Fruit fly (Drosophila melanogaster) whole organism, wandering third instar larva: ENCODE data around the gene dgt2.

ENCODE experiments used
- Abd-B ChIP-seq: fragments of >200 bp; optimal IDR thresholded peaks from 2 replicates; lab custom pipeline; 2017; ENCODE audit warnings: missing biosample characterization, missing genetic modification characterization
- CG32264 ChIP-seq: fragments of 200-800 bp; sonication (Bioruptor generic); optimal IDR thresholded peaks from 2 replicates; lab custom pipeline; 2016; ENCODE audit warnings: missing biosample characterization, missing genetic modification characterization
- CG9705 ChIP-seq: fragments of 200-800 bp; sonication (Bioruptor generic); optimal IDR thresholded peaks from 2 replicates; lab custom pipeline; 2018; ENCODE audit warnings: missing biosample characterization, mild to moderate bottlenecking, missing genetic modification characterization
- CrebA ChIP-seq: fragments of 200-800 bp; sonication (Bioruptor generic); optimal IDR thresholded peaks from 2 replicates; lab custom pipeline; 2016; ENCODE audit warnings: missing biosample characterization, mild to moderate bottlenecking, missing genetic modification characterization, borderline replicate concordance
- Dif ChIP-seq: fragments of 200-275, 200-300 bp; sonication (Bioruptor generic); optimal IDR thresholded peaks from 2 replicates; lab custom pipeline; 2018; ENCODE audit warnings: missing biosample characterization, missing genetic modification characterization; ENCODE audit not compliant: partially characterized antibody
- HLH106 ChIP-seq: fragments of 200-800 bp; optimal IDR thresholded peaks from 3 replicates; lab custom pipeline; 2019; ENCODE audit warnings: missing biosample characterization, mild to moderate bottlenecking, missing genetic modification characterization, moderate library complexity
- Hnf4 ChIP-seq: fragments of 200-800 bp; sonication (Bioruptor generic); optimal IDR thresholded peaks from 2 replicates; lab custom pipeline; 2016; ENCODE audit warnings: missing biosample characterization, mild to moderate bottlenecking, missing genetic modification characterization
- Hr78 ChIP-seq: fragments of >200 bp; optimal IDR thresholded peaks from 2 replicates; lab custom pipeline; 2017; ENCODE audit warnings: missing biosample characterization, missing genetic modification characterization
- Hr83 ChIP-seq: fragments of 200-300 bp; sonication (Bioruptor generic); optimal IDR thresholded peaks from 2 replicates; lab custom pipeline; 2016; ENCODE audit warnings: missing biosample characterization, mild to moderate bottlenecking, missing genetic modification characterization, moderate library complexity; ENCODE audit not compliant: poor library complexity, severe bottlenecking
- Jra ChIP-seq: sonication (Bioruptor generic); optimal IDR thresholded peaks from 2 replicates; lab custom pipeline; 2016; ENCODE audit warnings: missing biosample characterization, missing genetic modification characterization
- Mio ChIP-seq: sonication (Bioruptor generic); optimal IDR thresholded peaks from 2 replicates; lab custom pipeline; 2016; ENCODE audit warnings: missing biosample characterization, missing genetic modification characterization
- Myc ChIP-seq: fragments of >200 bp; optimal IDR thresholded peaks from 2 replicates; lab custom pipeline; 2017
- N ChIP-seq: fragments of >200 bp; optimal IDR thresholded peaks from 2 replicates; lab custom pipeline; 2018; ENCODE audit warnings: missing biosample characterization, missing external identifiers, missing genetic modification characterization
- OdsH ChIP-seq: fragments of 200-800 bp; sonication (Bioruptor generic); optimal IDR thresholded peaks from 2 replicates; lab custom pipeline; 2016; ENCODE audit warnings: missing biosample characterization, mild to moderate bottlenecking, missing genetic modification characterization
- Sp1 ChIP-seq: fragments of 200-800 bp; sonication (Bioruptor generic); optimal IDR thresholded peaks from 3 replicates; lab custom pipeline; 2019; ENCODE audit warnings: missing biosample characterization, mild to moderate bottlenecking, missing genetic modification characterization, moderate library complexity
- Vsx2 ChIP-seq: fragments of 200-300, 225-300 bp; sonication (Bioruptor generic); optimal IDR thresholded peaks from 2 replicates; lab custom pipeline; 2018; ENCODE audit warnings: missing biosample characterization, missing genetic modification characterization; ENCODE audit not compliant: partially characterized antibody
- brk ChIP-seq: fragments of 200-800 bp; sonication (Bioruptor generic); optimal IDR thresholded peaks from 2 replicates; lab custom pipeline; 2016; ENCODE audit warnings: missing biosample characterization, mild to moderate bottlenecking, missing genetic modification characterization
- dmrt93B ChIP-seq: fragments of 200-800 bp; sonication (Bioruptor generic); optimal IDR thresholded peaks from 2 replicates; lab custom pipeline; 2018; ENCODE audit warnings: missing biosample characterization, mild to moderate bottlenecking, missing genetic modification characterization
- dsf ChIP-seq: sonication (Bioruptor generic); optimal IDR thresholded peaks from 2 replicates; lab custom pipeline; 2016; ENCODE audit warnings: missing biosample characterization, missing genetic modification characterization, borderline replicate concordance
- ey ChIP-seq: fragments of 200-800 bp; sonication (Bioruptor generic); optimal IDR thresholded peaks from 2 replicates; lab custom pipeline; 2016; ENCODE audit warnings: missing biosample characterization, missing genetic modification characterization
- foxo ChIP-seq, 2 experiments: fragments of 200-800 bp; sonication (Bioruptor generic); optimal IDR thresholded peaks; 2 replicates in 1 of 2; 3 replicates in 1 of 2; lab custom pipeline; 2016 to 2017; ENCODE audit warnings: missing biosample characterization in 2 of 2, missing genetic modification characterization in 2 of 2
- fru ChIP-seq: fragments of 200-800 bp; sonication (Bioruptor generic); optimal IDR thresholded peaks from 3 replicates; lab custom pipeline; 2016; ENCODE audit warnings: missing biosample characterization, mild to moderate bottlenecking, missing genetic modification characterization
- jim ChIP-seq: fragments of 175-275, 200-325 bp; sonication (Bioruptor generic); optimal IDR thresholded peaks from 2 replicates; lab custom pipeline; 2016; ENCODE audit warnings: missing biosample characterization, mild to moderate bottlenecking, missing genetic modification characterization
- lola ChIP-seq: fragments of >200 bp; optimal IDR thresholded peaks from 2 replicates; lab custom pipeline; 2017; ENCODE audit warnings: missing biosample characterization, missing genetic modification characterization
- pan ChIP-seq: fragments of >200 bp; optimal IDR thresholded peaks from 2 replicates; lab custom pipeline; 2017
- psq ChIP-seq: fragments of 200-800 bp; sonication (Bioruptor generic); optimal IDR thresholded peaks from 3 replicates; lab custom pipeline; 2017; ENCODE audit warnings: missing biosample characterization, mild to moderate bottlenecking, missing genetic modification characterization, moderate library complexity
- rgr ChIP-seq: fragments of 200-800 bp; sonication (Bioruptor generic); optimal IDR thresholded peaks from 3 replicates; lab custom pipeline; 2016; ENCODE audit warnings: missing biosample characterization, mild to moderate bottlenecking, missing genetic modification characterization
- sage ChIP-seq: fragments of 200-800 bp; sonication (Bioruptor generic); optimal IDR thresholded peaks from 2 replicates; lab custom pipeline; 2016; ENCODE audit warnings: missing biosample characterization, mild to moderate bottlenecking, missing genetic modification characterization
- sv ChIP-seq: fragments of 200-800 bp; sonication (Bioruptor generic); optimal IDR thresholded peaks from 3 replicates; lab custom pipeline; 2016; ENCODE audit warnings: missing biosample characterization, missing genetic modification characterization
- tai ChIP-seq: sonication (Bioruptor generic); optimal IDR thresholded peaks from 2 replicates; lab custom pipeline; 2016; ENCODE audit warnings: missing biosample characterization, missing genetic modification characterization
- usp ChIP-seq: fragments of >200 bp; optimal IDR thresholded peaks from 2 replicates; lab custom pipeline; 2017; ENCODE audit warnings: missing biosample characterization, missing genetic modification characterization

Gene dgt2

dm6 chr2L:11973145-11973738 is 16.5 kb upstream of the dgt2 start:
- TF ChIP-seq Dif (GFP tag; lab: Kevin White, UChicago) (no peak), Sp1 (GFP tag; lab: Kevin White, UChicago) (no peak), foxo (GFP tag; optimal IDR thresholded peaks at IDR 0.05; lab: Kevin White, UChicago) (no peak), HLH106 (tag; lab: Kevin White, UChicago) (no peak), Vsx2 (GFP tag; lab: Kevin White, UChicago) (no peak)

dm6 chr2L:11976955-11977354 is 12.8 kb upstream of the dgt2 start:
- no peak for TF ChIP-seq usp (GFP tag; lab: Kevin White, UChicago)
- no peak for TF ChIP-seq rgr (GFP tag; lab: Kevin White, UChicago)

- TF ChIP-seq Jra (GFP tag; lab: Kevin White, UChicago): no peak
- no peak for TF ChIP-seq psq (GFP tag; lab: Kevin White, UChicago)
- no peak for TF ChIP-seq lola (GFP tag; lab: Kevin White, UChicago)
- no peak for TF ChIP-seq CG32264
- TF ChIP-seq ey (GFP tag; lab: Kevin White, UChicago): no peak
- TF ChIP-seq Hr83 (GFP tag; lab: Kevin White, UChicago): no peak
- TF ChIP-seq dmrt93B: no peak
- no peak for TF ChIP-seq Abd-B (GFP tag; lab: Kevin White, UChicago)
- no peak for TF ChIP-seq pan (lab: Kevin White, UChicago)
- TF ChIP-seq Sp1 (GFP tag; lab: Kevin White, UChicago): no peak
- TF ChIP-seq foxo (GFP tag; optimal IDR thresholded peaks at IDR 0.05; lab: Kevin White, UChicago): no peak
- no peak for TF ChIP-seq Hnf4 (GFP tag; lab: Kevin White, UChicago)
Measured at dm6 chr2L:11977721-11978120, 12.0 kb upstream of the dgt2 start.

- TF ChIP-seq Mio (GFP tag; lab: Kevin White, UChicago) (no peak), foxo (GFP tag; optimal IDR thresholded peaks at IDR 0.05; lab: Kevin White, UChicago) (no peak), dmrt93B (no peak), CG32264 (no peak), CrebA (GFP tag; lab: Kevin White, UChicago) (no peak), psq (GFP tag; lab: Kevin White, UChicago) (no peak), fru (GFP tag; lab: Kevin White, UChicago) (no peak), CG9705 (GFP tag; lab: Kevin White, UChicago) (no peak), Jra (GFP tag; lab: Kevin White, UChicago) (no peak), Sp1 (GFP tag; lab: Kevin White, UChicago) (no peak), sv (GFP tag; lab: Kevin White, UChicago) (no peak), Abd-B (GFP tag; lab: Kevin White, UChicago) (no peak), N (GFP tag; lab: Kevin White, UChicago) (no peak), OdsH (no peak), sage (GFP tag; lab: Kevin White, UChicago) (no peak), Hr83 (GFP tag; lab: Kevin White, UChicago) (no peak), Hr78 (GFP tag; lab: Kevin White, UChicago) (no peak), tai (GFP tag; lab: Kevin White, UChicago) (no peak)
- TF ChIP-seq, all 38 proteins: peak for 0
Measured at dm6 chr2L:11980075-11980474, 9.7 kb upstream of the dgt2 start.

- no peak for TF ChIP-seq Abd-B (GFP tag; lab: Kevin White, UChicago)
- TF ChIP-seq Sp1 (GFP tag; lab: Kevin White, UChicago): no peak
- TF ChIP-seq ey (GFP tag; lab: Kevin White, UChicago): no peak
- TF ChIP-seq foxo (GFP tag; optimal IDR thresholded peaks at IDR 0.05; lab: Kevin White, UChicago): no peak
- TF ChIP-seq brk (GFP tag; lab: Kevin White, UChicago): no peak
- no peak for TF ChIP-seq jim (GFP tag; lab: Kevin White, UChicago)
- no peak for TF ChIP-seq Myc (lab: Kevin White, UChicago)
- TF ChIP-seq HLH106 (tag; lab: Kevin White, UChicago): no peak
- no peak for TF ChIP-seq sv (GFP tag; lab: Kevin White, UChicago)
- no peak for TF ChIP-seq Mio (GFP tag; lab: Kevin White, UChicago)
- TF ChIP-seq Jra (GFP tag; lab: Kevin White, UChicago): no peak
- TF ChIP-seq CrebA (GFP tag; lab: Kevin White, UChicago): no peak
- TF ChIP-seq psq (GFP tag; lab: Kevin White, UChicago): no peak
- no peak for TF ChIP-seq dsf
- no peak for TF ChIP-seq OdsH
- no peak for TF ChIP-seq CG9705 (GFP tag; lab: Kevin White, UChicago)
- no peak for TF ChIP-seq fru (GFP tag; lab: Kevin White, UChicago)
Measured at dm6 chr2L:11981210-11981609, 8.5 kb upstream of the dgt2 start, which contains the start of gene CG16965. Gene CG16965, plus strand, starts transcription at chr2L:11981591.
